Fruit fly (Drosophila melanogaster) whole organism, embryonic: Measurements from ENCODE around the gene CG32271.

Source experiments
- BEAF-32 ChIP-seq: fragments of 200-800 bp; sonication (Bioruptor generic); optimal IDR thresholded peaks from 3 replicates; lab custom pipeline; 2017; ENCODE audit warnings: missing biosample characterization, missing genetic modification characterization, mild to moderate bottlenecking, moderate library complexity, missing genetic modification reagents
- CG1024 ChIP-seq: fragments of 200-800 bp; sonication (Bioruptor generic); IDR thresholded peaks from 2 replicates; pipeline ENCODE4 v1.3.6; 2022; ENCODE audit warnings: missing biosample characterization, missing genetic modification characterization
- CG10431 ChIP-seq: fragments of 200-800 bp; sonication (Bioruptor generic); optimal IDR thresholded peaks from 3 replicates; lab custom pipeline; 2018; ENCODE audit warnings: missing biosample characterization, mild to moderate bottlenecking, missing genetic modification characterization
- CG11093 ChIP-seq: fragments of 200-800 bp; sonication (Bioruptor generic); IDR thresholded peaks from 3 replicates; pipeline ENCODE4 v1.3.6; 2022; ENCODE audit warnings: missing biosample characterization, missing genetic modification characterization
- CG11695 ChIP-seq: fragments of 200-800 bp; sonication (Bioruptor generic); IDR thresholded peaks from 3 replicates; pipeline ENCODE4 v1.3.6; 2022; ENCODE audit warnings: missing biosample characterization, missing genetic modification characterization
- CG13424 ChIP-seq: fragments of 200-800 bp; sonication (Bioruptor generic); optimal IDR thresholded peaks from 2 replicates; lab custom pipeline; 2019; ENCODE audit warnings: missing biosample characterization, mild to moderate bottlenecking, missing genetic modification characterization, moderate library complexity
- CG14441 ChIP-seq: fragments of 200-800 bp; sonication (Bioruptor generic); IDR thresholded peaks from 2 replicates; pipeline ENCODE4 v1.3.6; 2022; ENCODE audit warnings: missing biosample characterization, missing genetic modification characterization
- CG14710 ChIP-seq: fragments of 200-800 bp; sonication (Bioruptor generic); optimal IDR thresholded peaks from 3 replicates; lab custom pipeline; 2019; ENCODE audit warnings: missing biosample characterization, mild to moderate bottlenecking, missing genetic modification characterization, moderate library complexity
- CG14965 ChIP-seq: fragments of 200-800 bp; sonication (Bioruptor generic); optimal IDR thresholded peaks from 2 replicates; lab custom pipeline; 2016; ENCODE audit warnings: missing biosample characterization, missing genetic modification characterization, borderline replicate concordance
- CG15073 ChIP-seq: fragments of 200-800 bp; sonication (Bioruptor generic); optimal IDR thresholded peaks from 2 replicates; lab custom pipeline; 2016; ENCODE audit warnings: missing biosample characterization, missing genetic modification characterization
- CG15514 ChIP-seq: fragments of 200-800 bp; sonication (Bioruptor generic); optimal IDR thresholded peaks from 3 replicates; lab custom pipeline; 2017; ENCODE audit warnings: missing biosample characterization, missing genetic modification characterization, mild to moderate bottlenecking, moderate library complexity, missing genetic modification reagents
- CG17568 ChIP-seq: fragments of 200-800 bp; sonication (Bioruptor generic); optimal IDR thresholded peaks from 2 replicates; lab custom pipeline; 2018; ENCODE audit warnings: missing biosample characterization, mild to moderate bottlenecking, missing genetic modification characterization, moderate library complexity
- CG17612 ChIP-seq: fragments of 200-800 bp; sonication (Bioruptor generic); IDR thresholded peaks from 2 replicates; pipeline ENCODE4 v1.3.6; 2022; ENCODE audit warnings: missing biosample characterization, missing genetic modification characterization
- CG2712 ChIP-seq: fragments of 200-800 bp; optimal IDR thresholded peaks from 3 replicates; lab custom pipeline; 2019; ENCODE audit warnings: missing biosample characterization, mild to moderate bottlenecking, missing genetic modification characterization, moderate library complexity
- CG31388 ChIP-seq: fragments of 200-800 bp; sonication (Bioruptor generic); optimal IDR thresholded peaks from 2 replicates; lab custom pipeline; 2016; ENCODE audit warnings: missing biosample characterization, missing genetic modification characterization
- CG34224 ChIP-seq: fragments of 200-800 bp; sonication (Bioruptor generic); IDR thresholded peaks from 3 replicates; pipeline ENCODE4 v1.3.6; 2022; ENCODE audit warnings: missing biosample characterization, missing genetic modification characterization; ENCODE audit not compliant: partially characterized antibody
- CG4404 ChIP-seq: fragments of 200-800 bp; sonication (Bioruptor generic); IDR thresholded peaks from 2 replicates; pipeline ENCODE4 v1.3.6; 2022; ENCODE audit warnings: missing biosample characterization, missing genetic modification characterization
- CG8281 ChIP-seq: fragments of 200-800 bp; sonication (Bioruptor generic); optimal IDR thresholded peaks from 2 replicates; lab custom pipeline; 2018; ENCODE audit warnings: missing biosample characterization, mild to moderate bottlenecking, missing genetic modification characterization, moderate library complexity
- CG8944 ChIP-seq: fragments of 200-800 bp; sonication (Bioruptor generic); optimal IDR thresholded peaks from 3 replicates; lab custom pipeline; 2016; ENCODE audit warnings: missing biosample characterization, missing genetic modification characterization
- CoRest ChIP-seq: fragments of 200-800 bp; sonication (Bioruptor generic); optimal IDR thresholded peaks from 3 replicates; lab custom pipeline; 2018; ENCODE audit warnings: missing biosample characterization, mild to moderate bottlenecking, missing genetic modification characterization, moderate library complexity
- D19B ChIP-seq: fragments of 200-800 bp; sonication (Bioruptor generic); optimal IDR thresholded peaks from 2 replicates; lab custom pipeline; 2017; ENCODE audit warnings: missing biosample characterization, mild to moderate bottlenecking, missing genetic modification characterization
- Dip2 ChIP-seq: fragments of 200-800 bp; sonication (Bioruptor generic); IDR thresholded peaks from 2 replicates; pipeline ENCODE4 v1.3.6; 2022; ENCODE audit warnings: missing biosample characterization, missing genetic modification characterization
- Dip3 ChIP-seq: fragments of 200-800 bp; sonication (Bioruptor generic); optimal IDR thresholded peaks from 3 replicates; lab custom pipeline; 2016; ENCODE audit warnings: missing biosample characterization, missing genetic modification characterization
- Doc3 ChIP-seq: fragments of 200-800 bp; sonication (Bioruptor generic); IDR thresholded peaks from 3 replicates; pipeline ENCODE4 v1.3.6; 2022; ENCODE audit warnings: missing biosample characterization, missing genetic modification characterization; ENCODE audit not compliant: partially characterized antibody
- Dref ChIP-seq: fragments of 200-800 bp; sonication (Bioruptor generic); IDR thresholded peaks from 2 replicates; pipeline ENCODE4 v1.3.6; 2022; ENCODE audit warnings: missing biosample characterization, missing genetic modification characterization
- E2f1 ChIP-seq: fragments of 200-800 bp; sonication (Bioruptor generic); IDR thresholded peaks from 2 replicates; pipeline ENCODE4 v1.3.6; 2022; ENCODE audit warnings: missing biosample characterization, missing genetic modification characterization
- E2f2 ChIP-seq: fragments of 200-800 bp; sonication (Bioruptor generic); IDR thresholded peaks from 2 replicates; pipeline ENCODE4 v1.3.6; 2022; ENCODE audit warnings: missing biosample characterization, missing genetic modification characterization
- Ets97D ChIP-seq: fragments of 200-800 bp; sonication (Bioruptor generic); optimal IDR thresholded peaks from 3 replicates; lab custom pipeline; 2016; ENCODE audit warnings: missing biosample characterization, missing genetic modification characterization
- Fer1 ChIP-seq: fragments of 200-800 bp; sonication (Bioruptor generic); optimal IDR thresholded peaks from 2 replicates; lab custom pipeline; 2017; ENCODE audit warnings: missing biosample characterization, mild to moderate bottlenecking, missing genetic modification characterization
- Hmr ChIP-seq: fragments of 200-800 bp; sonication (Bioruptor generic); optimal IDR thresholded peaks from 3 replicates; lab custom pipeline; 2017; ENCODE audit warnings: mild to moderate bottlenecking, missing biosample characterization, missing genetic modification reagents, missing genetic modification characterization
- Hr39 ChIP-seq: fragments of >200 bp; optimal IDR thresholded peaks from 2 replicates; lab custom pipeline; 2017
- Lim3 ChIP-seq: fragments of 200-800 bp; sonication (Bioruptor generic); IDR thresholded peaks from 2 replicates; pipeline ENCODE4 v1.3.6; 2022; ENCODE audit warnings: missing biosample characterization, missing genetic modification characterization
- NK7.1 ChIP-seq: fragments of 200-800 bp; sonication (Bioruptor generic); optimal IDR thresholded peaks from 3 replicates; lab custom pipeline; 2016; ENCODE audit warnings: missing biosample characterization, missing genetic modification characterization
- Neu2 ChIP-seq: fragments of 200-800 bp; sonication (Bioruptor generic); optimal IDR thresholded peaks from 3 replicates; lab custom pipeline; 2016; ENCODE audit warnings: missing biosample characterization, missing genetic modification characterization, borderline replicate concordance
- YL-1 ChIP-seq: fragments of 200-800 bp; sonication (Bioruptor generic); optimal IDR thresholded peaks from 3 replicates; lab custom pipeline; 2017; ENCODE audit warnings: missing biosample characterization, mild to moderate bottlenecking, missing genetic modification characterization
- ato ChIP-seq: fragments of 200-800 bp; sonication (Bioruptor generic); IDR thresholded peaks from 2 replicates; pipeline ENCODE4 v1.3.6; 2022; ENCODE audit warnings: missing biosample characterization, missing genetic modification characterization; ENCODE audit not compliant: partially characterized antibody
- bbx ChIP-seq: fragments of 200-800 bp; sonication (Bioruptor generic); IDR thresholded peaks from 2 replicates; pipeline ENCODE4 v1.3.6; 2022; ENCODE audit warnings: missing biosample characterization, missing genetic modification characterization; ENCODE audit not compliant: partially characterized antibody
- danr ChIP-seq: fragments of 200-800 bp; sonication (Bioruptor generic); IDR thresholded peaks from 2 replicates; pipeline ENCODE4 v1.3.6; 2022; ENCODE audit warnings: missing biosample characterization, missing genetic modification characterization
- dm ChIP-seq: fragments of 200-800 bp; sonication (Bioruptor generic); optimal IDR thresholded peaks from 3 replicates; lab custom pipeline; 2016; ENCODE audit warnings: missing biosample characterization, missing genetic modification characterization
- eyg ChIP-seq: fragments of 200-800 bp; sonication (Bioruptor generic); optimal IDR thresholded peaks from 3 replicates; lab custom pipeline; 2016; ENCODE audit warnings: missing biosample characterization, missing genetic modification characterization
- gt ChIP-seq: fragments of 200-800 bp; sonication (Bioruptor generic); IDR thresholded peaks from 2 replicates; pipeline ENCODE4 v1.3.6; 2022; ENCODE audit warnings: missing biosample characterization, missing genetic modification characterization
- jigr1 ChIP-seq: fragments of 200-800 bp; sonication (Bioruptor generic); IDR thresholded peaks from 3 replicates; pipeline ENCODE4 v1.3.6; 2022; ENCODE audit warnings: missing biosample characterization, missing genetic modification characterization
- jing ChIP-seq: fragments of 200-800 bp; sonication (Bioruptor generic); optimal IDR thresholded peaks from 2 replicates; lab custom pipeline; 2018; ENCODE audit warnings: missing biosample characterization, mild to moderate bottlenecking, missing genetic modification characterization
- nerfin-2 ChIP-seq: fragments of 200-800 bp; sonication (Bioruptor generic); IDR thresholded peaks from 2 replicates; pipeline ENCODE4 v1.3.6; 2022; ENCODE audit warnings: missing biosample characterization, missing genetic modification characterization; ENCODE audit not compliant: partially characterized antibody
- phol ChIP-seq: fragments of 200-800 bp; sonication (Bioruptor generic); optimal IDR thresholded peaks from 3 replicates; lab custom pipeline; 2018; ENCODE audit warnings: missing biosample characterization, mild to moderate bottlenecking, missing genetic modification characterization, moderate library complexity
- salm ChIP-seq: fragments of 200-800 bp; sonication (Bioruptor generic); optimal IDR thresholded peaks from 2 replicates; lab custom pipeline; 2018; ENCODE audit warnings: missing biosample characterization, mild to moderate bottlenecking, missing genetic modification characterization
- sens ChIP-seq: fragments of 200-800 bp; sonication (Bioruptor generic); peaks from one replicate; lab custom pipeline; 2016; ENCODE audit warnings: missing biosample characterization, missing genetic modification characterization
- sna ChIP-seq: fragments of 200-800 bp; sonication (Bioruptor generic); IDR thresholded peaks from 2 replicates; pipeline ENCODE4 v1.3.6; 2022; ENCODE audit warnings: missing biosample characterization, missing genetic modification characterization; ENCODE audit not compliant: partially characterized antibody
- tgo ChIP-seq: fragments of 200-800 bp; sonication (Bioruptor generic); IDR thresholded peaks from 3 replicates; pipeline ENCODE4 v1.3.6; 2022; ENCODE audit warnings: missing biosample characterization, missing genetic modification characterization
- vnd ChIP-seq: fragments of 200-800 bp; sonication (Bioruptor generic); IDR thresholded peaks from 3 replicates; pipeline ENCODE4 v1.3.6; 2022; ENCODE audit warnings: missing biosample characterization, missing genetic modification characterization; ENCODE audit not compliant: partially characterized antibody
- wek ChIP-seq: fragments of 200-800 bp; sonication (Bioruptor generic); optimal IDR thresholded peaks from 3 replicates; lab custom pipeline; 2018; ENCODE audit warnings: missing biosample characterization, mild to moderate bottlenecking, missing genetic modification characterization, moderate library complexity

The CG32271 gene

dm6 chr3L:3192333-3192894 lies 10.5 kb downstream of the CG32271 start, which contains the start of gene CG14965 (continued):
- no peak for TF ChIP-seq CG14710 (tag; lab: Kevin White, UChicago)
- no peak for TF ChIP-seq CG8944
- no peak for TF ChIP-seq CG14965 (GFP tag; lab: Kevin White, UChicago)
- no peak for TF ChIP-seq eyg (GFP tag; lab: Kevin White, UChicago)
- TF ChIP-seq CG1024 (GFP tag; lab: Robert Waterston, UW): no peak
- no peak for TF ChIP-seq CoRest (tag; lab: Kevin White, UChicago)
- no peak for TF ChIP-seq CG17612 (GFP tag; lab: Robert Waterston, UW)
- TF ChIP-seq jing (GFP tag; lab: Kevin White, UChicago): no peak
- TF ChIP-seq salm (tag; lab: Kevin White, UChicago): no peak
- TF ChIP-seq CG31388: no peak
- TF ChIP-seq Ets97D: no peak
- TF ChIP-seq E2f2 (GFP tag; lab: Robert Waterston, UW): peak; percentile 42
- TF ChIP-seq BEAF-32 (GFP tag; lab: Kevin White, UChicago): peak; percentile 95
- no peak for TF ChIP-seq CG17568 (GFP tag; lab: Kevin White, UChicago)
- TF ChIP-seq danr (GFP tag; lab: Robert Waterston, UW): no peak
- no peak for TF ChIP-seq dm (GFP tag; lab: Kevin White, UChicago)
- TF ChIP-seq nerfin-2 (GFP tag; lab: Robert Waterston, UW): peak; percentile 90
- no peak for TF ChIP-seq phol (tag; lab: Kevin White, UChicago)
- no peak for TF ChIP-seq wek (GFP tag; lab: Kevin White, UChicago)
- TF ChIP-seq CG15073: no peak
- TF ChIP-seq Neu2 (GFP tag; lab: Kevin White, UChicago): no peak
- no peak for TF ChIP-seq sens (GFP tag; lab: Kevin White, UChicago)
- TF ChIP-seq CG8281 (tag; lab: Kevin White, UChicago): no peak
- no peak for TF ChIP-seq NK7.1 (GFP tag; lab: Kevin White, UChicago)
- no peak for TF ChIP-seq D19B (GFP tag; lab: Kevin White, UChicago)
- no peak for TF ChIP-seq Hr39
- no peak for TF ChIP-seq Fer1 (GFP tag; lab: Kevin White, UChicago)
- peak; percentile 87 for TF ChIP-seq vnd (GFP tag; lab: Robert Waterston, UW)
- peak; percentile 99 for TF ChIP-seq CG15514 (GFP tag; lab: Kevin White, UChicago)
- peak; percentile 90 for TF ChIP-seq Doc3 (GFP tag; lab: Robert Waterston, UW)
- no peak for TF ChIP-seq YL-1 (GFP tag; lab: Kevin White, UChicago)
- TF ChIP-seq sna (GFP tag; lab: Robert Waterston, UW): peak; percentile 95
- no peak for TF ChIP-seq gt (GFP tag; lab: Robert Waterston, UW)
- TF ChIP-seq E2f1: no peak
- TF ChIP-seq CG13424 (tag; lab: Kevin White, UChicago): no peak
- peak; percentile 79 for TF ChIP-seq bbx (GFP tag; lab: Robert Waterston, UW)
- TF ChIP-seq CG34224 (GFP tag; lab: Robert Waterston, UW): peak; percentile 84
- peak; percentile 36; the same call in 1 of the 2 replicates for TF ChIP-seq CG14441
- peak; percentile 84 for TF ChIP-seq Dref
- TF ChIP-seq Dip2: no peak
- TF ChIP-seq jigr1 (GFP tag; lab: Robert Waterston, UW): no peak
- TF ChIP-seq CG2712 (tag; lab: Kevin White, UChicago): no peak
- no peak for TF ChIP-seq CG11093 (GFP tag; lab: Robert Waterston, UW)
- TF ChIP-seq ato (GFP tag; lab: Robert Waterston, UW): peak; percentile 75
- TF ChIP-seq CG11695 (GFP tag; lab: Robert Waterston, UW): no peak
- TF ChIP-seq CG10431 (GFP tag; lab: Kevin White, UChicago): no peak
- TF ChIP-seq Hmr (GFP tag; lab: Kevin White, UChicago): no peak
- no peak for TF ChIP-seq Dip3
- no peak for TF ChIP-seq Lim3
- TF ChIP-seq CG4404: no peak
- no peak for TF ChIP-seq tgo (GFP tag; lab: Robert Waterston, UW)
